Fruit fly (Drosophila melanogaster) S2 (cell line): ENCODE measurements around the gene D19B.
"Not testable (repeated sequence)": the region's sequence is repeated elsewhere in the genome, so short reads cannot be mapped to it uniquely, and the experiment has no call there.

Experiments used
- CG8478 ChIP-seq: fragments of >200 bp; optimal IDR thresholded peaks from 2 replicates; lab custom pipeline; 2018
- CTCF ChIP-seq, 2 experiments: fragments of >200 bp; optimal IDR thresholded peaks; 2 replicates each; lab custom pipeline; 2018

Gene D19B

dm6 chr3L:6147887-6148286, 36.8 kb downstream of the D19B start, which contains the start of gene Cpr65Ax1:
Gene Cpr65Ax1, minus strand, starts transcription at chr3L:6147987.
- not testable (repeated sequence) for TF ChIP-seq CG8478 (lab: Kevin White, UChicago); CTCF (optimal IDR thresholded peaks at IDR 0.05; lab: Kevin White, UChicago)

- TF ChIP-seq CG8478 (lab: Kevin White, UChicago); CTCF (optimal IDR thresholded peaks at IDR 0.05; lab: Kevin White, UChicago): not testable (repeated sequence)
These were observed 38.3 kb downstream of the D19B start, which contains the start of gene Lcp65Ab2 for dm6 chr3L:6146374-6146773. Gene Lcp65Ab2, plus strand, starts transcription at chr3L:6146674.

dm6 chr3L:6144769-6145220, 39.9 kb downstream of the D19B start, which contains the start of gene Lcp65Ac:
Gene Lcp65Ac, plus strand, starts transcription at chr3L:6144819.
- TF ChIP-seq CTCF (optimal IDR thresholded peaks at IDR 0.05; lab: Kevin White, UChicago) (no peak), CG8478 (lab: Kevin White, UChicago) (no peak)

dm6 chr3L:6143188-6143755, 41.4 kb downstream of the D19B start, which contains the start of gene Lcp65Ad:
Gene Lcp65Ad, plus strand, starts transcription at chr3L:6143395.
- TF ChIP-seq CG8478 (lab: Kevin White, UChicago), result no peak
- TF ChIP-seq CTCF (optimal IDR thresholded peaks at IDR 0.05; lab: Kevin White, UChicago), result no peak

- no peak for TF ChIP-seq CTCF (optimal IDR thresholded peaks at IDR 0.05; lab: Kevin White, UChicago)
- TF ChIP-seq CG8478 (lab: Kevin White, UChicago), result no peak
These were observed 42.4 kb downstream of the D19B start, which contains the start of gene Cpr65Aw for dm6 chr3L:6142313-6142712. Gene Cpr65Aw, minus strand, starts transcription at chr3L:6142413.

- TF ChIP-seq CG8478 (lab: Kevin White, UChicago) (no peak), CTCF (optimal IDR thresholded peaks at IDR 0.05; lab: Kevin White, UChicago) (no peak)
These were observed 43.2 kb downstream of the D19B start for dm6 chr3L:6141538-6141937.

- TF ChIP-seq CTCF (optimal IDR thresholded peaks at IDR 0.05; lab: Kevin White, UChicago) (no peak), CG8478 (lab: Kevin White, UChicago) (no peak)
These were observed 43.8 kb downstream of the D19B start for dm6 chr3L:6140771-6141472.

dm6 chr3L:6139924-6140574, 44.7 kb downstream of the D19B start, which contains the start of gene Cpr65Av:
Gene Cpr65Av, minus strand, starts transcription at chr3L:6139974.
- TF ChIP-seq CTCF (optimal IDR thresholded peaks at IDR 0.05; lab: Kevin White, UChicago), result no peak
- TF ChIP-seq CG8478 (lab: Kevin White, UChicago), result no peak

dm6 chr3L:6138586-6138985, 46.1 kb downstream of the D19B start:
- TF ChIP-seq CG8478 (lab: Kevin White, UChicago) (no peak), CTCF (optimal IDR thresholded peaks at IDR 0.05; lab: Kevin White, UChicago) (no peak)

- TF ChIP-seq CG8478 (lab: Kevin White, UChicago) (no peak), CTCF (optimal IDR thresholded peaks at IDR 0.05; lab: Kevin White, UChicago) (no peak)
These were observed 46.7 kb downstream of the D19B start, which contains the start of gene Lcp65Ae for dm6 chr3L:6138018-6138417. Gene Lcp65Ae, minus strand, starts transcription at chr3L:6138118.

dm6 chr3L:6136691-6137090, 48.0 kb downstream of the D19B start, which contains the start of gene Lcp65Af:
Gene Lcp65Af, minus strand, starts transcription at chr3L:6136791.
- no peak for TF ChIP-seq CTCF (optimal IDR thresholded peaks at IDR 0.05; lab: Kevin White, UChicago)
- no peak for TF ChIP-seq CG8478 (lab: Kevin White, UChicago)

dm6 chr3L:6135174-6135573, 49.5 kb downstream of the D19B start, which contains the start of gene Lcp65Ag1:
Gene Lcp65Ag1, minus strand, starts transcription at chr3L:6135274.
- TF ChIP-seq CTCF (optimal IDR thresholded peaks at IDR 0.05; lab: Kevin White, UChicago) (no peak), CG8478 (lab: Kevin White, UChicago) (no peak)

- TF ChIP-seq CG8478 (lab: Kevin White, UChicago), result no peak
- no peak for TF ChIP-seq CTCF (optimal IDR thresholded peaks at IDR 0.05; lab: Kevin White, UChicago)
These were observed 51.2 kb downstream of the D19B start, which contains the start of gene Lcp65Ag2 for dm6 chr3L:6133546-6133945. Gene Lcp65Ag2, minus strand, starts transcription at chr3L:6133593.
